Fruit fly (Drosophila melanogaster): ENCODE data around the gene CG14551.

Gene CG14551

dm6 chr3R:26031968-26032610, 30.7 kb downstream of the CG14551 start (continued):
- TF ChIP-seq CG11696 (GFP tag; IDR thresholded peaks at IDR 0.05) = no peak
- TF ChIP-seq lilli (GFP tag; optimal IDR thresholded peaks at IDR 0.05) = no peak
- 0 out of 2 replicates have a peak, but pooled peaks have one; percentile 28 for TF ChIP-seq Awh (GFP tag; IDR thresholded peaks at IDR 0.05)
- peak; percentile 47; the same call in 1 of the 3 replicates for TF ChIP-seq z (GFP tag; IDR thresholded peaks at IDR 0.05)
- TF ChIP-seq nerfin-1 (tag; optimal IDR thresholded peaks at IDR 0.05) = peak; percentile 54
- TF ChIP-seq sc (optimal IDR thresholded peaks at IDR 0.05) = no peak
- TF ChIP-seq sc (GFP tag; optimal IDR thresholded peaks at IDR 0.05) = no peak
- peak; percentile 46 for TF ChIP-seq sens (GFP tag)
- TF ChIP-seq Hr51 (GFP tag; optimal IDR thresholded peaks at IDR 0.05) = no peak
- TF ChIP-seq insv (GFP tag; optimal IDR thresholded peaks at IDR 0.05) = peak in 1 of 2 experiments; percentile 27
- TF ChIP-seq CG11723 (GFP tag; optimal IDR thresholded peaks at IDR 0.05) = no peak
- TF ChIP-seq CG33213 (GFP tag; optimal IDR thresholded peaks at IDR 0.05) = no peak
- TF ChIP-seq sqz (GFP tag; optimal IDR thresholded peaks at IDR 0.05) = peak; percentile 85
- TF ChIP-seq Kr (GFP tag; optimal IDR thresholded peaks at IDR 0.05) = peak; percentile 87
- TF ChIP-seq MTF-1 (GFP tag; optimal IDR thresholded peaks at IDR 0.05; ENCODE audit: borderline replicate concordance) = no peak
- peak; percentile 65; the same call in 1 of the 3 replicates for TF ChIP-seq CG2199 (GFP tag; IDR thresholded peaks at IDR 0.05)
- TF ChIP-seq Lpt (GFP tag; optimal IDR thresholded peaks at IDR 0.05) = no peak
- TF ChIP-seq zfh1 (GFP tag; IDR thresholded peaks at IDR 0.05) = no peak
- no peak for TF ChIP-seq Camta (GFP tag; optimal IDR thresholded peaks at IDR 0.05)
- TF ChIP-seq ac (GFP tag; optimal IDR thresholded peaks at IDR 0.05) = peak; percentile 63
- no peak for TF ChIP-seq maf-S (GFP tag; optimal IDR thresholded peaks at IDR 0.05)
- peak; percentile 23 for TF ChIP-seq gsb-n (tag; optimal IDR thresholded peaks at IDR 0.05)
- TF ChIP-seq twi (tag; optimal IDR thresholded peaks at IDR 0.05) = peak; percentile 89
- TF ChIP-seq CG7357 (GFP tag; IDR thresholded peaks at IDR 0.05) = no peak
- no peak for TF ChIP-seq slp2 (GFP tag; optimal IDR thresholded peaks at IDR 0.05)
- TF ChIP-seq Adf1 (GFP tag; IDR thresholded peaks at IDR 0.05) = no peak
- TF ChIP-seq wdn (GFP tag; IDR thresholded peaks at IDR 0.05) = no peak
- TF ChIP-seq HHEX (GFP tag; optimal IDR thresholded peaks at IDR 0.05) = no peak
- no peak for TF ChIP-seq cwo (GFP tag; optimal IDR thresholded peaks at IDR 0.05)
- no peak for TF ChIP-seq CG10462 (GFP tag; optimal IDR thresholded peaks at IDR 0.05)
- no peak for TF ChIP-seq CG4730 (GFP tag; IDR thresholded peaks at IDR 0.05)
- no peak for TF ChIP-seq Sry-δ (GFP tag; optimal IDR thresholded peaks at IDR 0.05)
- TF ChIP-seq CG6765 (GFP tag; optimal IDR thresholded peaks at IDR 0.05) = no peak
- TF ChIP-seq CG2875 (GFP tag; optimal IDR thresholded peaks at IDR 0.05) = no peak
- TF ChIP-seq CG31441 (GFP tag; IDR thresholded peaks at IDR 0.05) = no peak
- no peak for TF ChIP-seq btn (GFP tag; optimal IDR thresholded peaks at IDR 0.05)
- no peak for TF ChIP-seq CG15269 (tag; optimal IDR thresholded peaks at IDR 0.05)
- peak; percentile 57 for TF ChIP-seq HLHmδ (GFP tag; optimal IDR thresholded peaks at IDR 0.05)
- TF ChIP-seq BEAF-32 (GFP tag; optimal IDR thresholded peaks at IDR 0.05) = no peak
- TF ChIP-seq CG8281 (tag; optimal IDR thresholded peaks at IDR 0.05) = peak; percentile 30
- peak; percentile 90 for TF ChIP-seq pros (GFP tag; optimal IDR thresholded peaks at IDR 0.05)
- TF ChIP-seq CG31224 (GFP tag; IDR thresholded peaks at IDR 0.05) = no peak
- TF ChIP-seq CG10147 (GFP tag; optimal IDR thresholded peaks at IDR 0.05) = no peak
- TF ChIP-seq CG16815 (GFP tag; optimal IDR thresholded peaks at IDR 0.05) = no peak
- TF ChIP-seq NFAT (GFP tag; IDR thresholded peaks at IDR 0.05) = no peak
- TF ChIP-seq CG4360 (GFP tag; IDR thresholded peaks at IDR 0.05) = peak; percentile 91
- no peak for TF ChIP-seq Hsf (GFP tag; optimal IDR thresholded peaks at IDR 0.05)
- peak; percentile 1 for TF ChIP-seq CG7745 (tag; optimal IDR thresholded peaks at IDR 0.05)
- TF ChIP-seq gcm2 (GFP tag; optimal IDR thresholded peaks at IDR 0.05) = no peak
- no peak for TF ChIP-seq Lhr (GFP tag; optimal IDR thresholded peaks at IDR 0.05)
- TF ChIP-seq CG17829 (tag; optimal IDR thresholded peaks at IDR 0.05) = no peak

Measured in whole organism, embryonic.